Fruit fly (Drosophila melanogaster): ENCODE measurements around the gene shps.
A peak's percentile ranks its signal among the peaks of the same experiment; 100 is the strongest.

shps gene

dm6 chr3R:24230423-24231205 lies 48.8 kb upstream of the shps start, which contains the start of gene mask (continued):
- TF ChIP-seq CG8478 (optimal IDR thresholded peaks at IDR 0.05) (peak; percentile 37), Pdp1 (GFP tag; optimal IDR thresholded peaks at IDR 0.05) (peak; percentile 65 to 83), CG4820 (GFP tag; optimal IDR thresholded peaks at IDR 0.05) (peak; percentile 47), CG13894 (tag; optimal IDR thresholded peaks at IDR 0.05) (peak; percentile 58), chn (GFP tag; optimal IDR thresholded peaks at IDR 0.05) (peak; percentile 65), croc (GFP tag; conservative IDR thresholded peaks at IDR 0.05) (0 out of 3 replicates have a peak, but pooled peaks have one; percentile 26), CG33557 (GFP tag; optimal IDR thresholded peaks at IDR 0.05) (peak; percentile 71), CG6683 (GFP tag; optimal IDR thresholded peaks at IDR 0.05) (peak; percentile 0), CG10209 (GFP tag; optimal IDR thresholded peaks at IDR 0.05) (peak; percentile 74), Mes4 (GFP tag; optimal IDR thresholded peaks at IDR 0.05) (peak; percentile 87), CG3995 (GFP tag; optimal IDR thresholded peaks at IDR 0.05) (peak; percentile 71), CG6813 (GFP tag; optimal IDR thresholded peaks at IDR 0.05) (peak; percentile 78), CG32532 (GFP tag; IDR thresholded peaks at IDR 0.05) (peak; percentile 83), tna (GFP tag; IDR thresholded peaks at IDR 0.05; ENCODE audit: partially characterized antibody) (no peak), hth (optimal IDR thresholded peaks at IDR 0.05) (no peak), CG16779 (GFP tag; IDR thresholded peaks at IDR 0.05) (no peak), tup (GFP tag; optimal IDR thresholded peaks at IDR 0.05) (peak; percentile 31), CG2199 (GFP tag; IDR thresholded peaks at IDR 0.05) (no peak), slp2 (GFP tag; optimal IDR thresholded peaks at IDR 0.05) (peak; percentile 81), Hr3 (GFP tag; optimal IDR thresholded peaks at IDR 0.05) (peak; percentile 45), CG2116 (GFP tag; optimal IDR thresholded peaks at IDR 0.05) (peak; percentile 78), gsb-n (tag; optimal IDR thresholded peaks at IDR 0.05) (peak; percentile 41), bigmax (GFP tag; optimal IDR thresholded peaks at IDR 0.05) (peak; percentile 12), BtbVII (GFP tag; optimal IDR thresholded peaks at IDR 0.05) (peak; percentile 76), pho (GFP tag; optimal IDR thresholded peaks at IDR 0.05) (peak; percentile 71), CG10654 (GFP tag; optimal IDR thresholded peaks at IDR 0.05) (peak; percentile 75), mam (GFP tag; optimal IDR thresholded peaks at IDR 0.05) (peak; percentile 82), CG14860 (GFP tag; IDR thresholded peaks at IDR 0.05; ENCODE audit: partially characterized antibody) (no peak), vvl (GFP tag; IDR thresholded peaks at IDR 0.05) (peak; percentile 81), zen2 (GFP tag; IDR thresholded peaks at IDR 0.05; ENCODE audit: partially characterized antibody) (no peak), sima (GFP tag; optimal IDR thresholded peaks at IDR 0.05) (peak; percentile 69), CG18599 (GFP tag; optimal IDR thresholded peaks at IDR 0.05) (peak; percentile 83), CG10321 (GFP tag; IDR thresholded peaks at IDR 0.05) (peak; percentile 96), fru (optimal IDR thresholded peaks at IDR 0.05) (no peak), CG3407 (GFP tag; optimal IDR thresholded peaks at IDR 0.05) (peak; percentile 49), ham (GFP tag; IDR thresholded peaks at IDR 0.05) (0 out of 2 replicates have a peak, but pooled peaks have one; percentile 25), CG15073 (GFP tag; optimal IDR thresholded peaks at IDR 0.05) (no peak), CG4404 (GFP tag; IDR thresholded peaks at IDR 0.05) (no peak), amos (GFP tag; IDR thresholded peaks at IDR 0.05; ENCODE audit: partially characterized antibody) (peak; percentile 55), unpg (GFP tag; optimal IDR thresholded peaks at IDR 0.05) (peak; percentile 61), cwo (GFP tag; optimal IDR thresholded peaks at IDR 0.05) (no peak), CG12391 (tag; optimal IDR thresholded peaks at IDR 0.05) (peak; percentile 74), toy (GFP tag; IDR thresholded peaks at IDR 0.05) (0 out of 2 replicates have a peak, but pooled peaks have one; percentile 28), CG17912 (GFP tag; optimal IDR thresholded peaks at IDR 0.05) (peak; percentile 95), ato (GFP tag; IDR thresholded peaks at IDR 0.05; ENCODE audit: partially characterized antibody) (peak; percentile 1; the same call in 1 of the 2 replicates), CG43689 (GFP tag; IDR thresholded peaks at IDR 0.05) (peak; percentile 48; the same call in 1 of the 2 replicates), D19B (GFP tag; optimal IDR thresholded peaks at IDR 0.05) (peak; percentile 32), HLH4C (GFP tag; IDR thresholded peaks at IDR 0.05; ENCODE audit: partially characterized antibody) (no peak), CG4707 (GFP tag; optimal IDR thresholded peaks at IDR 0.05) (peak; percentile 54)

All from whole organism, embryonic.